Worm (Caenorhabditis elegans): ENCODE data around the gene mltn-10.
A peak's percentile ranks its signal among the peaks of the same experiment; 100 is the strongest.

Gene mltn-10

ce11 chrII:14610492-14611142, 12.2 kb upstream of the mltn-10 start (continued):
- TF ChIP-seq madf-9 (GFP tag; conservative IDR thresholded peaks at IDR 0.05) (no peak), hlh-30 (tag; optimal IDR thresholded peaks at IDR 0.05; ENCODE audit: insufficient read depth) (no peak), daf-19 (GFP tag; conservative IDR thresholded peaks at IDR 0.05) (no peak), nhr-6 (tag; optimal IDR thresholded peaks at IDR 0.05) (peak; percentile 54), ZK546.5 (tag; optimal IDR thresholded peaks at IDR 0.05) (no peak), ama-1 (optimal IDR thresholded peaks at IDR 0.05) (peak; percentile 91), F37D6.2 (tag; optimal IDR thresholded peaks at IDR 0.05) (no peak), mes-2 (tag; optimal IDR thresholded peaks at IDR 0.05; ENCODE audit: poor library complexity, severe bottlenecking) (no peak), lsy-2 (tag; optimal IDR thresholded peaks at IDR 0.05) (peak in 1 of 2 experiments; percentile 28), F49E8.2 (tag; optimal IDR thresholded peaks at IDR 0.05; ENCODE audit: borderline replicate concordance) (no peak), D1046.2 (GFP tag; IDR thresholded peaks at IDR 0.05) (no peak), rbr-2 (tag; optimal IDR thresholded peaks at IDR 0.05) (no peak), unc-39 (tag; optimal IDR thresholded peaks at IDR 0.05) (no peak), nhr-11 (tag; optimal IDR thresholded peaks at IDR 0.05) (no peak), saeg-2 (GFP tag; IDR thresholded peaks at IDR 0.05) (no peak), fos-1 (tag; optimal IDR thresholded peaks at IDR 0.05) (no peak), gei-8 (GFP tag; optimal IDR thresholded peaks at IDR 0.05) (no peak), fkh-10 (GFP tag; optimal IDR thresholded peaks at IDR 0.05) (no peak), nhr-77 (tag; optimal IDR thresholded peaks at IDR 0.05) (peak; percentile 29), mep-1 (tag; optimal IDR thresholded peaks at IDR 0.05) (peak; percentile 43), nhr-48 (tag; optimal IDR thresholded peaks at IDR 0.05) (no peak), arid-1 (GFP tag; conservative IDR thresholded peaks at IDR 0.05) (no peak), aly-2 (tag; optimal IDR thresholded peaks at IDR 0.05) (no peak), sdz-12 (GFP tag; optimal IDR thresholded peaks at IDR 0.05) (no peak), spr-3 (GFP tag; optimal IDR thresholded peaks at IDR 0.05) (no peak), zag-1 (tag; optimal IDR thresholded peaks at IDR 0.05) (no peak), mdl-1 (tag; optimal IDR thresholded peaks at IDR 0.05) (no peak), zfp-2 (tag; optimal IDR thresholded peaks at IDR 0.05) (no peak), lin-13 (GFP tag; optimal IDR thresholded peaks at IDR 0.05) (no peak)

- TF ChIP-seq F44E2.7 (GFP tag; IDR thresholded peaks at IDR 0.05) (no peak), T26A8.4 (GFP tag; IDR thresholded peaks at IDR 0.05) (0 out of 2 replicates have a peak, but pooled peaks have one; percentile 17), aha-1 (tag) (peak; percentile 50)
These were observed 11.6 kb upstream of the mltn-10 start for ce11 chrII:14611307-14611706.

- no peak for TF ChIP-seq zip-11 (GFP tag; IDR thresholded peaks at IDR 0.05)
- no peak for TF ChIP-seq mes-2 (tag; optimal IDR thresholded peaks at IDR 0.05; ENCODE audit: poor library complexity, severe bottlenecking)
- no peak for TF ChIP-seq lsy-2 (tag; optimal IDR thresholded peaks at IDR 0.05)
- no peak for TF ChIP-seq lin-29 (GFP tag; IDR thresholded peaks at IDR 0.05)
- TF ChIP-seq lir-3 (tag; optimal IDR thresholded peaks at IDR 0.05): no peak
- no peak for TF ChIP-seq T20F7.1 (GFP tag; optimal IDR thresholded peaks at IDR 0.05)
- no peak for TF ChIP-seq ceh-20 (GFP tag; IDR thresholded peaks at IDR 0.05)
- no peak for TF ChIP-seq F49E8.2 (tag; optimal IDR thresholded peaks at IDR 0.05; ENCODE audit: borderline replicate concordance)
- no peak for TF ChIP-seq R02D3.7 (tag; optimal IDR thresholded peaks at IDR 0.05)
- no peak for TF ChIP-seq ama-1 (optimal IDR thresholded peaks at IDR 0.05)
- TF ChIP-seq nhr-102 (tag; optimal IDR thresholded peaks at IDR 0.05): no peak
- TF ChIP-seq lin-1 (GFP tag; IDR thresholded peaks at IDR 0.05): no peak
- no peak for TF ChIP-seq ctbp-1 (GFP tag; IDR thresholded peaks at IDR 0.05)
- TF ChIP-seq aly-2 (tag; optimal IDR thresholded peaks at IDR 0.05): no peak
- no peak for TF ChIP-seq duxl-1 (tag; optimal IDR thresholded peaks at IDR 0.05; ENCODE audit: poor library complexity)
- no peak for TF ChIP-seq nhr-6 (tag; optimal IDR thresholded peaks at IDR 0.05)
These were observed 7.1 kb upstream of the mltn-10 start, which contains the start of gene mltn-9 for ce11 chrII:14615735-14616134. TSS of gene mltn-9 (plus strand) at chrII:14616035.

All from whole organism, L4 larva.